Fruit fly (Drosophila melanogaster): ENCODE measurements around the gene CG7079.

CG7079 gene

DNA sequence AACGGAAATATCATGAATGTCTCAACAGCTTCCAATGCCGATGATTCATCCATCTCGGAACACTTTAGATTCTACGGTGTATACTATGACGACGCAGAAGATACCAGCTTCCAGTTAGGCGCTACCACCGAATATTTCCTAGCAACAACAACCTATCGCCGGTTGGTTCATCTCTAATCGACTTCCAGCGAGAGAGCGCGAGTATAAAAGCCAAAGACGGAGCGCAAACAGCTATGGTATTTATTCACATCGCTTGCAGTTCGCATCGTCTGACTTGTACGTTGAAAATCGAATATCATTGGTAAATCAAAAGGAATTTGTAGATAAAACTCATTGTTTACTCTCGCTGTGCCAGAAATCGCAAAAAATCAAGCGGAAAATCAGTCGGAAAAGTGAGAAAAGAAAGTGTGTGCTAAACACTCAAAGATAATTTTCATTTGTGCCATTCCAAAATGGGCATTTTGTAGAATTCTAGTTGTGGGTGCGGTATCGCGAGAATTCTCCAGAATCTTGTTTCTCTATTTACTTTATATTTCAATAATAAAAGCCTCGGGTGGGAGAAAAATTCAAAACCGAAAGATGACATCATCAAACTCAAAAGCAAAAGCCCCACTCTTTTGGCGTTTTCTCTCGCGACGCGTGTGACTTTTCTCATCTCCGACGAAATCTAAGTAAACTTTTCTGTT lies 16.5 kb upstream of the CG7079 start, which contains the start of gene AnxB9 (continued):
- TF ChIP-seq Lpt (GFP tag; optimal IDR thresholded peaks at IDR 0.05) (no peak), Blimp-1 (GFP tag; optimal IDR thresholded peaks at IDR 0.05) (no peak), Sox14 (GFP tag; optimal IDR thresholded peaks at IDR 0.05) (peak; percentile 17), CG11762 (GFP tag; optimal IDR thresholded peaks at IDR 0.05; ENCODE audit: insufficient read depth) (no peak), Sox102F (GFP tag; optimal IDR thresholded peaks at IDR 0.05) (no peak), CG6792 (GFP tag; optimal IDR thresholded peaks at IDR 0.05) (no peak), pdm3 (GFP tag; optimal IDR thresholded peaks at IDR 0.05) (no peak), Ets96B (tag; optimal IDR thresholded peaks at IDR 0.05) (peak; percentile 14), CG8119 (GFP tag; IDR thresholded peaks at IDR 0.05) (peak; percentile 29; the same call in 1 of the 3 replicates), CG16779 (tag; optimal IDR thresholded peaks at IDR 0.05) (peak; percentile 65), Hr4 (GFP tag; optimal IDR thresholded peaks at IDR 0.05) (no peak), ss (GFP tag; optimal IDR thresholded peaks at IDR 0.05) (peak; percentile 24 to 58)

DNA sequence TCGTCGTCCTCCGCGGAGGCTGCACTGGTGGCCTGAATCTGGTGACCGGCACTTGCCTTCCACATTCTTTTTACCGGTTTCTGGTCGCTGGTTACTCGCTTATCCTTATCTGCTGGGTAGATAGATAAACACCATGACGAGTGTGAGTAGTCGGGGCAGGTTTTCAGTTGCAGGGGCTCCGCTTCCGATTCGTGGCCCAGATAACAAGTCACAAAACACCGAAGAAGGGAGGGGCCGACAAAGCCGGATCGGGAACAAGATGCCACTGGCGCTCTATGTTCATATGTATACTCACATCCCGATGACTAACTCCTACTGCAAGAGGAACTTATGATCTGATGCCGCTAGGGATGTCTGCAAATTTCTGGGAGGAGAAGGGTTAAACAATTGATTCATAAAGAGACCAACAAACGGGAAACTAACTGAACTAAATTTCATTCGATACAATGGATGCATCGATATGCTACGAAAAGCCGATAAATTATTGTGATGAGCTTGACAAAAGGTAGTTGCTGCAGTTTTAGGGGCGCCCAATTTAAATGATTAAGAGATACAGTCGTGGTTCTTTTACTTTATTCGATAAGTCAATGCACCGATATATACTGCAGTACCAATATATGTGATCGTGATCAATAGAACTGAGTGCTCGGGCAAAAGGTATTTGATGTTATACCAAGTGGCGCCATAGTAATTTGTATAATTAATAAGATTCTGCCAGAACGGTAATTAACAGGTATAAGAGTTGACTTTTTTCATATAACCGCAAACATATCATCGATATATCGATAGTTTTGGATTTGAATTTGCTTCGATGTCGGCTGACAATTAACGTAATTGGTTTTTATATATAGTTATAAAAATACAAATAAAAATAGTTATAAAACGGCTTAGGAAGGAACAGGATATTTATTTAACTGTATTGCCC lies 15.6 kb upstream of the CG7079 start, which contains the start of gene Cortactin:
Gene Cortactin, minus strand, starts transcription at position 472 of the 925 bp plus-strand sequence.
- no peak for TF ChIP-seq net (GFP tag; optimal IDR thresholded peaks at IDR 0.05)
- peak; percentile 2 for TF ChIP-seq Sox14 (GFP tag; optimal IDR thresholded peaks at IDR 0.05)
- peak in 1 of 2 experiments; percentile 13 for TF ChIP-seq ss (GFP tag; optimal IDR thresholded peaks at IDR 0.05)
- no peak for TF ChIP-seq Hr38 (GFP tag; optimal IDR thresholded peaks at IDR 0.05)
- TF ChIP-seq svp (GFP tag) = peak; percentile 62
- TF ChIP-seq CG6792 (GFP tag; optimal IDR thresholded peaks at IDR 0.05) = no peak
- no peak for TF ChIP-seq CG4318 (GFP tag; optimal IDR thresholded peaks at IDR 0.05)
- TF ChIP-seq Smox (GFP tag; optimal IDR thresholded peaks at IDR 0.05) = no peak
- TF ChIP-seq CG3919 (GFP tag; optimal IDR thresholded peaks at IDR 0.05) = peak; percentile 1
- no peak for TF ChIP-seq CG3032 (tag; optimal IDR thresholded peaks at IDR 0.05)
- no peak for TF ChIP-seq eg (GFP tag; IDR thresholded peaks at IDR 0.05)
- TF ChIP-seq vri (GFP tag; optimal IDR thresholded peaks at IDR 0.05) = no peak
- no peak for TF ChIP-seq CG31627 (GFP tag; optimal IDR thresholded peaks at IDR 0.05)
- no peak for TF ChIP-seq esn (GFP tag; optimal IDR thresholded peaks at IDR 0.05)
- peak; percentile 15 for TF ChIP-seq Eip78C (GFP tag)
- no peak for TF ChIP-seq Met (GFP tag; optimal IDR thresholded peaks at IDR 0.05)
- no peak for TF ChIP-seq Gug (GFP tag; IDR thresholded peaks at IDR 0.05)
- no peak for TF ChIP-seq fd85E (GFP tag; optimal IDR thresholded peaks at IDR 0.05)

DNA sequence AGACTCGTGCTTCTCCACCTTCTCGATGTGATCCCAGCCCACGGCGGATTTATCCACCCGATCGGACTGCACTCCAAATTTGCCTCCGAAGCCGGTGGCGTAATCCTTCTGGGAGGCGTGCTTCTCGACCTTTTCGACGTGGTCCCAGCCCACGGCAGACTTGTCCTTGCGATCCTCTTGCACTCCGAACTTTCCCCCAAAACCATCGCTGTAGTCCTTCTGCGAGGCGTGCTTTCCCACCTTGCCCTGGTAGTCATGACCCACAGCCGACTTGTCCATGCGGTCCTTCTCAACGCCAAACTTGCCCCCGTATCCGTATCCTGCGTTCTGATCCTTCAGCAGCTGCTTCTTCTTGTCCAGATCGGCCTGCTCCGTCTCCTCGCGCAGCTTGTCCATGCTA lies 14.8 kb upstream of the CG7079 start:
- TF ChIP-seq CG8632 (GFP tag; optimal IDR thresholded peaks at IDR 0.05) (no peak), Sox14 (GFP tag; optimal IDR thresholded peaks at IDR 0.05) (no peak), CG16779 (tag; optimal IDR thresholded peaks at IDR 0.05) (no peak), Gug (GFP tag; IDR thresholded peaks at IDR 0.05) (no peak), cyc (GFP tag; optimal IDR thresholded peaks at IDR 0.05) (no peak), salr (GFP tag; optimal IDR thresholded peaks at IDR 0.05) (no peak), svp (GFP tag) (no peak), Ets21C (GFP tag; optimal IDR thresholded peaks at IDR 0.05) (no peak), ss (GFP tag; optimal IDR thresholded peaks at IDR 0.05) (no peak), Lpt (GFP tag; optimal IDR thresholded peaks at IDR 0.05) (no peak), Eip75B (GFP tag; optimal IDR thresholded peaks at IDR 0.05) (no peak), achi (GFP tag; optimal IDR thresholded peaks at IDR 0.05) (no peak), topi (GFP tag; optimal IDR thresholded peaks at IDR 0.05) (no peak), dac (GFP tag; optimal IDR thresholded peaks at IDR 0.05) (no peak), Eip93F (GFP tag; optimal IDR thresholded peaks at IDR 0.05) (no peak), CG8119 (GFP tag; IDR thresholded peaks at IDR 0.05) (no peak), CG6792 (GFP tag; optimal IDR thresholded peaks at IDR 0.05) (no peak), CG6163 (GFP tag; IDR thresholded peaks at IDR 0.05) (no peak), CG6854 (GFP tag; optimal IDR thresholded peaks at IDR 0.05) (no peak)
